Worm (Caenorhabditis elegans): ENCODE results near the gene ztf-7.

Gene ztf-7

ce11 chrV:9779418-9779817, 10.1 kb downstream of the ztf-7 start, which contains the start of gene F46B6.4:
Gene F46B6.4 (minus strand): TSS chrV:9779518.
- TF ChIP-seq nhr-111 (GFP tag; optimal IDR thresholded peaks at IDR 0.05) (no peak), egl-43 (GFP tag; IDR thresholded peaks at IDR 0.05) (no peak), daf-12 (tag; optimal IDR thresholded peaks at IDR 0.05) (no peak)

- TF ChIP-seq lin-13 (GFP tag; optimal IDR thresholded peaks at IDR 0.05) (no peak), ceh-44 (GFP tag; IDR thresholded peaks at IDR 0.05) (no peak), lin-39 (tag; optimal IDR thresholded peaks at IDR 0.05) (no peak), ZK546.5 (tag; optimal IDR thresholded peaks at IDR 0.05) (no peak), F26F4.8 (GFP tag; conservative IDR thresholded peaks at IDR 0.05) (no peak), ceh-20 (GFP tag; IDR thresholded peaks at IDR 0.05) (no peak), hlh-30 (tag; optimal IDR thresholded peaks at IDR 0.05; ENCODE audit: insufficient read depth) (no peak), tra-1 (GFP tag; IDR thresholded peaks at IDR 0.05) (no peak), lim-7 (GFP tag; IDR thresholded peaks at IDR 0.05) (no peak), D1046.2 (GFP tag; IDR thresholded peaks at IDR 0.05) (no peak), nhr-10 (tag; optimal IDR thresholded peaks at IDR 0.05) (no peak), nhr-48 (tag; optimal IDR thresholded peaks at IDR 0.05) (no peak), ces-1 (GFP tag; optimal IDR thresholded peaks at IDR 0.05) (no peak), nhr-76 (tag; optimal IDR thresholded peaks at IDR 0.05) (no peak), attf-4 (tag; optimal IDR thresholded peaks at IDR 0.05) (no peak), daf-12 (tag; optimal IDR thresholded peaks at IDR 0.05) (no peak), ceh-32 (tag; optimal IDR thresholded peaks at IDR 0.05; ENCODE audit: poor library complexity) (no peak), ztf-7 (tag; optimal IDR thresholded peaks at IDR 0.05) (no peak)
These were observed 11.9 kb downstream of the ztf-7 start, which contains the start of gene smg-4 for ce11 chrV:9777645-9778044. Gene smg-4 (minus strand): TSS chrV:9777745.

DNA sequence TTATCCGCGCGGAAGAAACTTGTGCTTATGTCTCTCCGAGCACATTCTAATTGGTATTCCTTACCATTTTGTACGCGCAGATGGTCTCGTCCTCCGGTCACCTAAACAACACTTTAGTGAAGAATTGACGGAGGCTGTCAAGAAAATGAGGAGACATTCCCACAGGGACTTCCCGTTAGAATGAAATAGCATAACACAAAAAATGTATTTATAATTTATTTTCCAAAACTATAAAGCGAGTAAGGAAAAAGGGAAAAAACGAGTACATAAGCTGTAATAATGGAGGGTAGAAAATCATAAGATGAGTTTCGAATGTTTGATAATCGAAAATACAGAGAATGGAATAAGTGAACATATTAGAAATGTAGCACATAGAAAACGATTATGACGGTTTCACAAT, 13.8 kb downstream of the ztf-7 start, which contains the start of gene F46B6.12:
Gene F46B6.12, minus strand, starts transcription at position 101 of the 400 bp plus-strand sequence.
- TF ChIP-seq nhr-41 (GFP tag; IDR thresholded peaks at IDR 0.05) (no peak), R02D3.7 (tag; optimal IDR thresholded peaks at IDR 0.05) (no peak), Y5F2A.4 (GFP tag; optimal IDR thresholded peaks at IDR 0.05) (no peak), dve-1 (tag; optimal IDR thresholded peaks at IDR 0.05; ENCODE audit: insufficient read depth) (no peak), nhr-111 (GFP tag; optimal IDR thresholded peaks at IDR 0.05) (no peak), spr-1 (tag; optimal IDR thresholded peaks at IDR 0.05) (no peak), zfp-3 (GFP tag; conservative IDR thresholded peaks at IDR 0.05) (no peak), unc-62 (GFP tag; optimal IDR thresholded peaks at IDR 0.05 in 1 of 2) (peak in 1 of 2 experiments; percentile 38), unc-62 (tag; optimal IDR thresholded peaks at IDR 0.05) (no peak)

DNA sequence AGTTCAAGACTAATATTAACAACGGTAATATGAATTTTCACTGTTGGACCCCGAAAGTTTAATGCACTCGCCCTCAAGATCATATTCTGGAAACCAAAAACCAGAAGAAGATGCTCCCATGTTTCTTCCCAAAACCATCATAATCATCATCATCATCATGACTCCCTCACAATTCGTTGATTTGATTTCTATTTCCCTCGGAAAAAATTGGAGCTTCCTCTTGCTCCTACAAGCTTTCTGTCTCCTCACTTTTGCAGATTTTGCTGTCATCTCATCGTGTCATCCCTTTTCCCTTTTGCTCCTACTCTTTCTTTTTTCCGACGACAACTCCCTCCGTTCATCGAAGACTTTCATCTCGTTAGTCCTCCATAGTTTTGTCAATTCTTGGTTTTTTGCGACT, 17.5 kb downstream of the ztf-7 start, which contains the start of gene F46B6.2:
Gene F46B6.2, plus strand, starts transcription at position 316 of the 400 bp plus-strand sequence.
- 0 out of 2 replicates have a peak, but pooled peaks have one; percentile 40 for TF ChIP-seq ctbp-1 (GFP tag; IDR thresholded peaks at IDR 0.05)
- no peak for TF ChIP-seq dpl-1 (GFP tag; optimal IDR thresholded peaks at IDR 0.05)

- TF ChIP-seq dve-1 (tag; optimal IDR thresholded peaks at IDR 0.05; ENCODE audit: insufficient read depth) (no peak), fkh-10 (GFP tag; optimal IDR thresholded peaks at IDR 0.05) (no peak), dpl-1 (GFP tag; optimal IDR thresholded peaks at IDR 0.05) (no peak), nhr-10 (tag; optimal IDR thresholded peaks at IDR 0.05) (no peak), Y75B8A.6 (GFP tag; IDR thresholded peaks at IDR 0.05) (no peak), madf-5 (GFP tag; IDR thresholded peaks at IDR 0.05) (no peak), lin-15B (tag; optimal IDR thresholded peaks at IDR 0.05) (no peak), php-3 (GFP tag; IDR thresholded peaks at IDR 0.05) (no peak), aha-1 (tag) (no peak), daf-12 (tag; optimal IDR thresholded peaks at IDR 0.05) (no peak), nhr-48 (tag; optimal IDR thresholded peaks at IDR 0.05) (no peak), lsy-2 (tag; optimal IDR thresholded peaks at IDR 0.05) (no peak), cey-2 (tag; optimal IDR thresholded peaks at IDR 0.05; ENCODE audit: borderline replicate concordance, insufficient read depth) (no peak), ces-1 (GFP tag; optimal IDR thresholded peaks at IDR 0.05) (no peak), nhr-6 (tag; optimal IDR thresholded peaks at IDR 0.05) (no peak)
These were observed 18.2 kb downstream of the ztf-7 start for ce11 chrV:9771311-9771710.
